Worm (Caenorhabditis elegans) whole organism, midembryonic: ENCODE data around the gene K07F5.14.
"Not testable (repeated sequence)": the region's sequence is repeated elsewhere in the genome, so short reads cannot be mapped to it uniquely, and the experiment has no call there.

ENCODE experiments used
- T22C8.4 ChIP-seq: fragments of 200-800 bp; sonication (Bioruptor generic); IDR thresholded peaks from 2 replicates; pipeline ENCODE4 v1.3.6; 2022; ENCODE audit warnings: missing genetic modification characterization, missing compliant biosample characterization
- cog-1 ChIP-seq: sonication (generic microtip); optimal IDR thresholded peaks from 2 replicates; lab custom pipeline; 2016; ENCODE audit warnings: missing genetic modification characterization, missing compliant biosample characterization
- flt-1 ChIP-seq: fragments of 200-800 bp; sonication (Bioruptor generic); IDR thresholded peaks from 2 replicates; pipeline ENCODE4 v1.3.6; 2022; ENCODE audit warnings: missing genetic modification characterization, missing compliant biosample characterization
- klf-2 ChIP-seq: fragments of 200-800 bp; sonication (Bioruptor generic); conservative IDR thresholded peaks from 2 replicates; pipeline ENCODE4 v1.3.6; 2022; ENCODE audit warnings: missing genetic modification reagents, missing genetic modification characterization, missing compliant biosample characterization
- med-1 ChIP-seq: sonication (generic microtip); optimal IDR thresholded peaks from 2 replicates; lab custom pipeline; 2017; ENCODE audit warnings: missing genetic modification characterization, mild to moderate bottlenecking, missing compliant biosample characterization, antibody characterized with exemption, missing genetic modification reagents; ENCODE audit not compliant: insufficient read depth
- ref-1 ChIP-seq: fragments of 200-800 bp; sonication (Bioruptor generic); conservative IDR thresholded peaks from 2 replicates; pipeline ENCODE4 v1.3.6; 2022; ENCODE audit warnings: missing genetic modification reagents, missing genetic modification characterization, missing compliant biosample characterization
- tab-1 ChIP-seq: fragments of 200-800 bp; sonication (Bioruptor generic); IDR thresholded peaks from 2 replicates; pipeline ENCODE4 v1.3.6; 2022; ENCODE audit warnings: missing genetic modification characterization, missing compliant biosample characterization
- ztf-23 ChIP-seq: fragments of 200-800 bp; sonication (Bioruptor generic); IDR thresholded peaks from 2 replicates; pipeline ENCODE4 v1.3.6; 2022; ENCODE audit warnings: missing genetic modification reagents, missing genetic modification characterization, missing compliant biosample characterization
- ztf-29 ChIP-seq: fragments of 200-800 bp; sonication (Bioruptor generic); IDR thresholded peaks from 2 replicates; pipeline ENCODE4 v1.3.6; 2022; ENCODE audit warnings: missing genetic modification reagents, missing genetic modification characterization, missing compliant biosample characterization

Gene K07F5.14

ce11 chrIV:9873837-9874236 lies 11.8 kb downstream of the K07F5.14 start:
- TF ChIP-seq klf-2 (no peak), flt-1 (GFP tag; lab: Robert Waterston, UW) (no peak), ref-1 (GFP tag; lab: Robert Waterston, UW) (no peak), med-1 (GFP tag; lab: Kevin White, UChicago) (no peak), ztf-29 (GFP tag; lab: Robert Waterston, UW) (no peak), ztf-23 (no peak), tab-1 (GFP tag; lab: Robert Waterston, UW) (no peak), T22C8.4 (GFP tag; lab: Robert Waterston, UW) (no peak), cog-1 (tag; lab: Kevin White, UChicago) (no peak)

- TF ChIP-seq ref-1 (GFP tag; lab: Robert Waterston, UW) (no peak), tab-1 (GFP tag; lab: Robert Waterston, UW) (no peak), med-1 (GFP tag; lab: Kevin White, UChicago) (no peak), klf-2 (no peak), ztf-29 (GFP tag; lab: Robert Waterston, UW) (no peak), T22C8.4 (GFP tag; lab: Robert Waterston, UW) (no peak), flt-1 (GFP tag; lab: Robert Waterston, UW) (no peak), ztf-23 (no peak), cog-1 (tag; lab: Kevin White, UChicago) (no peak)
Observed at ce11 chrIV:9875646-9876045, 13.6 kb downstream of the K07F5.14 start.

ce11 chrIV:9878893-9879379 lies 16.9 kb downstream of the K07F5.14 start, which contains the start of gene nhr-4:
Gene nhr-4 (plus strand): TSS chrIV:9879329.
- TF ChIP-seq med-1 (GFP tag; lab: Kevin White, UChicago) (no peak), cog-1 (tag; lab: Kevin White, UChicago) (no peak), tab-1 (GFP tag; lab: Robert Waterston, UW) (no peak)

ce11 chrIV:9884257-9884656 lies 22.2 kb downstream of the K07F5.14 start, which contains the start of the genes prp-18 and mccc-1:
Gene prp-18 (minus strand): TSS chrIV:9884383.
Gene mccc-1 (plus strand): TSS chrIV:9884570.
- no peak for TF ChIP-seq med-1 (GFP tag; lab: Kevin White, UChicago)
- no peak for TF ChIP-seq cog-1 (tag; lab: Kevin White, UChicago)
- TF ChIP-seq klf-2 = no peak
- no peak for TF ChIP-seq flt-1 (GFP tag; lab: Robert Waterston, UW)
- TF ChIP-seq ztf-23 = no peak
- TF ChIP-seq T22C8.4 (GFP tag; lab: Robert Waterston, UW) = no peak
- no peak for TF ChIP-seq tab-1 (GFP tag; lab: Robert Waterston, UW)

ce11 chrIV:9889857-9890256 lies 27.8 kb downstream of the K07F5.14 start, which contains the start of gene ttbk-3:
Gene ttbk-3 (minus strand): TSS chrIV:9889957.
- TF ChIP-seq flt-1 (GFP tag; lab: Robert Waterston, UW) = no peak
- no peak for TF ChIP-seq med-1 (GFP tag; lab: Kevin White, UChicago)
- TF ChIP-seq ztf-23 = no peak
- TF ChIP-seq cog-1 (tag; lab: Kevin White, UChicago) = no peak
- no peak for TF ChIP-seq tab-1 (GFP tag; lab: Robert Waterston, UW)
- no peak for TF ChIP-seq klf-2
- no peak for TF ChIP-seq ref-1 (GFP tag; lab: Robert Waterston, UW)
- TF ChIP-seq T22C8.4 (GFP tag; lab: Robert Waterston, UW) = no peak

- TF ChIP-seq ref-1 (GFP tag; lab: Robert Waterston, UW) = no peak
- no peak for TF ChIP-seq klf-2
- no peak for TF ChIP-seq tab-1 (GFP tag; lab: Robert Waterston, UW)
- no peak for TF ChIP-seq med-1 (GFP tag; lab: Kevin White, UChicago)
Observed at ce11 chrIV:9891938-9892337, 29.9 kb downstream of the K07F5.14 start, which contains the start of gene F32B6.4. Gene F32B6.4 (minus strand): TSS chrIV:9892038.

ce11 chrIV:9893649-9894048 lies 31.6 kb downstream of the K07F5.14 start, which contains the start of gene sss-1:
Gene sss-1 (minus strand): TSS chrIV:9893749.
- TF ChIP-seq ref-1 (GFP tag; lab: Robert Waterston, UW); ztf-23; med-1 (GFP tag; lab: Kevin White, UChicago): not testable (repeated sequence)

ce11 chrIV:9894331-9894730 lies 32.3 kb downstream of the K07F5.14 start, which contains the start of gene msp-77:
Gene msp-77 (plus strand): TSS chrIV:9894631.
- not testable (repeated sequence) for TF ChIP-seq ztf-29 (GFP tag; lab: Robert Waterston, UW); flt-1 (GFP tag; lab: Robert Waterston, UW); cog-1 (tag; lab: Kevin White, UChicago)

- TF ChIP-seq tab-1 (GFP tag; lab: Robert Waterston, UW) (no peak), klf-2 (no peak), med-1 (GFP tag; lab: Kevin White, UChicago) (no peak), T22C8.4 (GFP tag; lab: Robert Waterston, UW) (no peak), ztf-29 (GFP tag; lab: Robert Waterston, UW) (no peak), flt-1 (GFP tag; lab: Robert Waterston, UW) (no peak), ref-1 (GFP tag; lab: Robert Waterston, UW) (no peak), cog-1 (tag; lab: Kevin White, UChicago) (no peak), ztf-23 (no peak)
Observed at ce11 chrIV:9895088-9895487, 33.1 kb downstream of the K07F5.14 start, which contains the start of gene ssp-32. Gene ssp-32 (plus strand): TSS chrIV:9895388.

- TF ChIP-seq T22C8.4 (GFP tag; lab: Robert Waterston, UW) = no peak
- no peak for TF ChIP-seq cog-1 (tag; lab: Kevin White, UChicago)
- no peak for TF ChIP-seq med-1 (GFP tag; lab: Kevin White, UChicago)
- TF ChIP-seq klf-2 = no peak
- TF ChIP-seq ztf-29 (GFP tag; lab: Robert Waterston, UW) = no peak
- TF ChIP-seq flt-1 (GFP tag; lab: Robert Waterston, UW) = no peak
- TF ChIP-seq ztf-23 = no peak
- TF ChIP-seq tab-1 (GFP tag; lab: Robert Waterston, UW) = no peak
- TF ChIP-seq ref-1 (GFP tag; lab: Robert Waterston, UW) = no peak
Observed at ce11 chrIV:9898712-9899111, 36.7 kb downstream of the K07F5.14 start, which contains the start of gene tbc-3. Gene tbc-3 (plus strand): TSS chrIV:9899012.
